Worm (Caenorhabditis elegans) whole organism, L3 larva: ENCODE data around the gene R02C2.7.

Experiments used
- R02D3.7 ChIP-seq: fragments of 150-350 bp; optimal IDR thresholded peaks from 2 replicates; lab custom pipeline; 2014; ENCODE audit warnings: missing biosample characterization, missing genetic modification characterization
- aly-2 ChIP-seq: fragments of 150-350 bp; optimal IDR thresholded peaks from 2 replicates; lab custom pipeline; 2014; ENCODE audit warnings: missing biosample characterization, missing genetic modification characterization
- fos-1 ChIP-seq: fragments of 150-350 bp; optimal IDR thresholded peaks from 2 replicates; lab custom pipeline; 2014; ENCODE audit warnings: missing biosample characterization, missing genetic modification characterization
- nfya-1 ChIP-seq: sonication (generic microtip); optimal IDR thresholded peaks from 2 replicates; lab custom pipeline; 2017; ENCODE audit warnings: missing genetic modification characterization, mild to moderate bottlenecking, missing compliant biosample characterization, antibody characterized with exemption, moderate library complexity; ENCODE audit not compliant: insufficient read depth
- nhr-237 ChIP-seq: fragments of 150-350 bp; optimal IDR thresholded peaks from 2 replicates; lab custom pipeline; 2014; ENCODE audit warnings: missing biosample characterization, missing genetic modification characterization
- pha-4 ChIP-seq: fragments of 150-350 bp; optimal IDR thresholded peaks from 2 replicates; lab custom pipeline; 2014; ENCODE audit warnings: missing biosample characterization, missing genetic modification reagents, missing genetic modification characterization
- snpc-4 ChIP-seq: fragments of 150-350 bp; optimal IDR thresholded peaks from 2 replicates; lab custom pipeline; 2014; ENCODE audit warnings: missing biosample characterization, missing genetic modification characterization
- unc-39 ChIP-seq: sonication (generic microtip); optimal IDR thresholded peaks from 4 replicates; lab custom pipeline; 2017; ENCODE audit warnings: missing biosample characterization, missing genetic modification characterization
- ztf-4 ChIP-seq: fragments of 150-350 bp; optimal IDR thresholded peaks from 2 replicates; lab custom pipeline; 2014; ENCODE audit warnings: missing biosample characterization, missing genetic modification characterization

DNA sequence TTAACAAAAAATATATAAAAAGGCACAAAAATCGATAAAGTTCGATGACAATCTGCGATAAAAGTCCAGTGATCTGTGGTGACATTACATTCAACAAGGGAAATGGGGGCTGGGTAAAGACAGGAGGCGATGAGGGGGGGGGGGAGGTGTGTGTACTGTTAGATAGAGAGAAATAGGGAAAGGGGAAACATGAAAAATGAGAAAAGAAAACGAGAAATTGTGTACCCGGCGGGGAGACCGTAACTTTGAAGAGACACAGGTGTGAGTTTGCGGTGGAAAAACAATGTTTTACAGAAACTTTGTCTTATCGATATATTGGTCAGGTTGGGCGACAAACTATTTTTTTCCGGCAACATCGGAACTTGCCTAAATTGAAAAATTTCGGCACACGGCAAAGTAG, 17.9 kb upstream of the R02C2.7 start:
- TF ChIP-seq snpc-4 (no peak), pha-4 (tag; lab: Kevin White, UChicago) (peak; percentile 53), aly-2 (tag; lab: Kevin White, UChicago) (no peak), ztf-4 (tag; lab: Kevin White, UChicago) (no peak), unc-39 (tag; lab: Kevin White, UChicago) (no peak), R02D3.7 (tag; lab: Kevin White, UChicago) (no peak), nhr-237 (tag; lab: Kevin White, UChicago) (no peak), nfya-1 (tag; lab: Kevin White, UChicago) (no peak), fos-1 (tag; lab: Kevin White, UChicago) (no peak)
